Fruit fly (Drosophila melanogaster): ENCODE data around the gene Meics.
A peak's percentile ranks its signal among the peaks of the same experiment; 100 is the strongest.

Meics gene

DNA sequence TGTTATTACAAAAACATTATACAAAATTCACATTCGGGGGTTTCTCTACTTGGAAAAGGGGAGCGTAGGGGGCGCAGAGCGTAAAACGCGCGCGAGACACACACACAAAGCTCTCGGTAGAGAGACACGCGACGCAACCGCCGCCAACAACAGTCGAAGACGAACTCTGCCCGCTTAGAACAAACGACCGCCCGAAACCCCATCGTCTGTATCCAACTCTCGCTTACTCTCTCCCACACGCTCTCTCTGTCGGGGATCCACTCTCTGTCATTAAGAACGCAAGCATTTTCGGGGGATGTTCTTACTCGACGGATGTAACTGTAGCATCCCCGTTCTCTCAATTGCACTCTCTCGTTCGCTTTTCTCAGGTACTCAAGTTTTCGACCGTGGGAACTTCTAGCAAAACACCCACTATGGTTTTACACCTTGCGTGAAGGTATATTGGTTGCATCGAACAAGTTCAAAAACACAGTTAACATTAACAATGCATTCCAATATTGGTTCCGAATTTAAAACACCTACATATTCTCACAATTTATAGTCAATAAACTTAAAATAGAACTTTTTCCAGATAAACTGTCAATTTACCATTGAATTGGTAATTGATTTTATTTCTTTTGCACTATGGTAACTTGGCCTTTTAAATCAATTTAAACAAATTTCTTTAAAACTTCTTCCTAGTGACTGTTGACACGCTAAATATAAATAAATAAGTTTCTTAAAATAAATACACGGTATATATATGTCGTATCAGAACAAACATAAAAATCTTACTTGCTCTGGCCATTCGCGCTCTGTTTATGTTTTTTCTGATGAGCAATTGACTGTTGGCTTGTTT is 44.5 kb downstream of the Meics start (continued):
- TF ChIP-seq CG31365 (tag; optimal IDR thresholded peaks at IDR 0.05), result no peak
- TF ChIP-seq ash1 (GFP tag; optimal IDR thresholded peaks at IDR 0.05), result no peak
- TF ChIP-seq Vsx1 (GFP tag; optimal IDR thresholded peaks at IDR 0.05), result peak; percentile 76
- peak; percentile 87 for TF ChIP-seq CG1529 (GFP tag; optimal IDR thresholded peaks at IDR 0.05)
- TF ChIP-seq CG10959 (GFP tag; IDR thresholded peaks at IDR 0.05), result peak; percentile 38; the same call in 1 of the 2 replicates
- peak; percentile 100 for TF ChIP-seq D19B (GFP tag; optimal IDR thresholded peaks at IDR 0.05)
- 0 out of 3 replicates have a peak, but pooled peaks have one; percentile 8 for TF ChIP-seq CG14860 (GFP tag; IDR thresholded peaks at IDR 0.05; ENCODE audit: partially characterized antibody)
- TF ChIP-seq Neu2 (GFP tag; optimal IDR thresholded peaks at IDR 0.05; ENCODE audit: borderline replicate concordance), result no peak
- peak; percentile 58; the same call in 2 of the 3 replicates for TF ChIP-seq jigr1 (GFP tag; IDR thresholded peaks at IDR 0.05)
- TF ChIP-seq her (GFP tag; optimal IDR thresholded peaks at IDR 0.05), result peak; percentile 84
- no peak for TF ChIP-seq hth (optimal IDR thresholded peaks at IDR 0.05)
- peak; percentile 92 for TF ChIP-seq ind (GFP tag; optimal IDR thresholded peaks at IDR 0.05)
- TF ChIP-seq CG4617 (GFP tag; optimal IDR thresholded peaks at IDR 0.05; ENCODE audit: borderline replicate concordance), result peak; percentile 59
- TF ChIP-seq E2f2 (GFP tag; IDR thresholded peaks at IDR 0.05), result peak; percentile 45; the same call in 1 of the 2 replicates
- no peak; the same call in 2 of the 3 replicates for TF ChIP-seq Doc3 (GFP tag; IDR thresholded peaks at IDR 0.05; ENCODE audit: partially characterized antibody)
- TF ChIP-seq bab2 (GFP tag; optimal IDR thresholded peaks at IDR 0.05), result peak; percentile 90
- TF ChIP-seq CG11560 (tag; IDR thresholded peaks at IDR 0.05), result peak; percentile 79; the same call in 2 of the 3 replicates
- TF ChIP-seq Atf-2 (GFP tag; optimal IDR thresholded peaks at IDR 0.05), result peak; percentile 92
- peak; percentile 78 for TF ChIP-seq H15 (GFP tag; IDR thresholded peaks at IDR 0.05)
- TF ChIP-seq MBD-R2 (GFP tag; IDR thresholded peaks at IDR 0.05), result peak; percentile 36; the same call in 1 of the 2 replicates
- peak; percentile 94 for TF ChIP-seq dmrt99B (tag; optimal IDR thresholded peaks at IDR 0.05)
- peak; percentile 97 for TF ChIP-seq CoRest (tag; optimal IDR thresholded peaks at IDR 0.05)
- TF ChIP-seq NC2α (GFP tag; optimal IDR thresholded peaks at IDR 0.05), result peak; percentile 75
- TF ChIP-seq bigmax (GFP tag; optimal IDR thresholded peaks at IDR 0.05), result no peak
- TF ChIP-seq CG18619 (GFP tag; optimal IDR thresholded peaks at IDR 0.05), result peak; percentile 94
- TF ChIP-seq insv (GFP tag; optimal IDR thresholded peaks at IDR 0.05), result peak; percentile 67 to 94
- peak; percentile 85 for TF ChIP-seq run (tag; optimal IDR thresholded peaks at IDR 0.05)
- TF ChIP-seq Dfd (GFP tag; optimal IDR thresholded peaks at IDR 0.05), result no peak
- peak; percentile 48; the same call in 1 of the 2 replicates for TF ChIP-seq Awh (GFP tag; IDR thresholded peaks at IDR 0.05)
- TF ChIP-seq Opbp (GFP tag; IDR thresholded peaks at IDR 0.05; ENCODE audit: partially characterized antibody), result 0 out of 3 replicates have a peak, but pooled peaks have one; percentile 20
- peak; percentile 87 for TF ChIP-seq Hand (GFP tag; optimal IDR thresholded peaks at IDR 0.05)
- peak; percentile 76 for TF ChIP-seq Six4 (GFP tag; optimal IDR thresholded peaks at IDR 0.05)
- TF ChIP-seq emc (GFP tag; optimal IDR thresholded peaks at IDR 0.05), result peak; percentile 60
- peak in 1 of 2 experiments; percentile 84 for TF ChIP-seq Hr78 (GFP tag; optimal IDR thresholded peaks at IDR 0.05)
- no peak for TF ChIP-seq D (optimal IDR thresholded peaks at IDR 0.05)
- peak; percentile 96 for TF ChIP-seq D (GFP tag; optimal IDR thresholded peaks at IDR 0.05)
- TF ChIP-seq CG3847 (GFP tag; IDR thresholded peaks at IDR 0.05), result peak; percentile 80
- TF ChIP-seq sc (optimal IDR thresholded peaks at IDR 0.05), result no peak
- peak; percentile 93 for TF ChIP-seq sc (GFP tag; optimal IDR thresholded peaks at IDR 0.05)
- peak; percentile 55; the same call in 1 of the 2 replicates for TF ChIP-seq Taf1 (GFP tag; IDR thresholded peaks at IDR 0.05)
- peak; percentile 90 for TF ChIP-seq dysf (GFP tag; IDR thresholded peaks at IDR 0.05)
- peak; percentile 97 for TF ChIP-seq CG7556 (GFP tag; optimal IDR thresholded peaks at IDR 0.05)
- no peak for TF ChIP-seq CG16813 (GFP tag; IDR thresholded peaks at IDR 0.05; ENCODE audit: partially characterized antibody)
- TF ChIP-seq CG34376 (GFP tag; optimal IDR thresholded peaks at IDR 0.05), result peak; percentile 82
- peak; percentile 66 for TF ChIP-seq CG17802 (tag; optimal IDR thresholded peaks at IDR 0.05)
- no peak for TF ChIP-seq prd (optimal IDR thresholded peaks at IDR 0.05)
- TF ChIP-seq prd (GFP tag; IDR thresholded peaks at IDR 0.05), result peak; percentile 85
- peak; percentile 46 to 90 for TF ChIP-seq bsh (GFP tag; optimal IDR thresholded peaks at IDR 0.05)

Measured in whole organism, embryonic.